Worm (Caenorhabditis elegans): ENCODE data around the gene C35A5.8.

The C35A5.8 gene

ce11 chrV:10478097-10478828 is 47.4 kb downstream of the C35A5.8 start, which contains the start of the genes crp-1 and Y32F6B.9:
Gene crp-1 (plus strand): TSS chrV:10478564.
Gene Y32F6B.9 (plus strand): TSS chrV:10478699.
- TF ChIP-seq jun-1 (tag; optimal IDR thresholded peaks at IDR 0.05) (no peak), nhr-85 (tag) (no peak), mef-2 (tag; optimal IDR thresholded peaks at IDR 0.05) (no peak), tlp-1 (tag; optimal IDR thresholded peaks at IDR 0.05) (no peak), unc-62 (GFP tag; optimal IDR thresholded peaks at IDR 0.05) (no peak), zag-1 (tag; optimal IDR thresholded peaks at IDR 0.05) (no peak), egl-13 (tag; optimal IDR thresholded peaks at IDR 0.05) (no peak), unc-86 (tag; optimal IDR thresholded peaks at IDR 0.05) (no peak), grh-1 (GFP tag; IDR thresholded peaks at IDR 0.05) (no peak), lin-15B (tag; optimal IDR thresholded peaks at IDR 0.05) (no peak), C16A3.4 (tag; optimal IDR thresholded peaks at IDR 0.05) (no peak), ama-1 (optimal IDR thresholded peaks at IDR 0.05) (no peak), ceh-88 (GFP tag; IDR thresholded peaks at IDR 0.05) (no peak), lir-3 (tag; optimal IDR thresholded peaks at IDR 0.05; ENCODE audit: poor library complexity) (no peak), pqm-1 (tag; optimal IDR thresholded peaks at IDR 0.05) (no peak)

- TF ChIP-seq ceh-88 (GFP tag; IDR thresholded peaks at IDR 0.05) (0 out of 2 replicates have a peak, but pooled peaks have one; percentile 22), skn-1 (tag; optimal IDR thresholded peaks at IDR 0.05) (peak; percentile 38), lin-14 (GFP tag; optimal IDR thresholded peaks at IDR 0.05) (peak; percentile 8), zip-4 (GFP tag; optimal IDR thresholded peaks at IDR 0.05) (no peak)
Observed at ce11 chrV:10476864-10477443, 48.8 kb downstream of the C35A5.8 start.

ce11 chrV:10475421-10475820 is 50.3 kb downstream of the C35A5.8 start:
- TF ChIP-seq pax-3 (tag; optimal IDR thresholded peaks at IDR 0.05) (no peak), F16B12.6 (tag; optimal IDR thresholded peaks at IDR 0.05) (no peak), C16A3.4 (tag; optimal IDR thresholded peaks at IDR 0.05) (no peak), egl-27 (tag; optimal IDR thresholded peaks at IDR 0.05) (no peak), sup-37 (GFP tag; optimal IDR thresholded peaks at IDR 0.05) (no peak)

ce11 chrV:10474040-10474439 is 51.7 kb downstream of the C35A5.8 start:
- TF ChIP-seq ztf-4 (tag; optimal IDR thresholded peaks at IDR 0.05) (no peak), xbp-1 (tag; optimal IDR thresholded peaks at IDR 0.05) (no peak), sox-4 (tag; optimal IDR thresholded peaks at IDR 0.05) (no peak), lin-13 (GFP tag; optimal IDR thresholded peaks at IDR 0.05) (no peak), nhr-20 (tag; optimal IDR thresholded peaks at IDR 0.05) (no peak), pag-3 (tag; optimal IDR thresholded peaks at IDR 0.05; ENCODE audit: borderline replicate concordance, insufficient read depth) (no peak), ceh-88 (GFP tag; IDR thresholded peaks at IDR 0.05) (no peak), swsn-7 (tag; optimal IDR thresholded peaks at IDR 0.05) (no peak), unc-86 (tag; optimal IDR thresholded peaks at IDR 0.05) (no peak), nhr-12 (tag; optimal IDR thresholded peaks at IDR 0.05) (no peak), mef-2 (tag; optimal IDR thresholded peaks at IDR 0.05) (no peak), dsc-1 (tag; optimal IDR thresholded peaks at IDR 0.05) (no peak), hlh-17 (GFP tag; optimal IDR thresholded peaks at IDR 0.05; ENCODE audit: borderline replicate concordance) (no peak), jun-1 (tag; optimal IDR thresholded peaks at IDR 0.05) (no peak)

All from whole organism, L1 larva.